Worm (Caenorhabditis elegans) whole organism, L1 larva: ENCODE results near the gene C07D10.6.
"Not testable (repeated sequence)": the region's sequence is repeated elsewhere in the genome, so short reads cannot be mapped to it uniquely, and the experiment has no call there.

Experiments
- C16A3.4 ChIP-seq: fragments of 150-350 bp; optimal IDR thresholded peaks from 2 replicates; lab custom pipeline; 2014; ENCODE audit warnings: missing biosample characterization, missing genetic modification characterization
- F16B12.6 ChIP-seq: fragments of 150-350 bp; optimal IDR thresholded peaks from 2 replicates; lab custom pipeline; 2014; ENCODE audit warnings: missing biosample characterization, missing genetic modification characterization
- Y116A8C.19 ChIP-seq: sonication (generic microtip); optimal IDR thresholded peaks from 2 replicates; lab custom pipeline; 2016; ENCODE audit warnings: missing compliant biosample characterization, missing genetic modification characterization, borderline replicate concordance
- alr-1 ChIP-seq: fragments of 200-800 bp; sonication (Bioruptor generic); optimal IDR thresholded peaks from 2 replicates; lab custom pipeline; 2018; ENCODE audit warnings: borderline replicate concordance, mild to moderate bottlenecking, missing genetic modification characterization, missing compliant biosample characterization
- aly-2 ChIP-seq: fragments of 150-350 bp; optimal IDR thresholded peaks from 2 replicates; lab custom pipeline; 2014; ENCODE audit warnings: missing biosample characterization, missing genetic modification characterization
- ceh-8 ChIP-seq: fragments of 200-800 bp; sonication (Bioruptor generic); optimal IDR thresholded peaks from 2 replicates; lab custom pipeline; 2018; ENCODE audit warnings: mild to moderate bottlenecking, missing genetic modification characterization, moderate library complexity, missing compliant biosample characterization
- ceh-88 ChIP-seq: fragments of 200-800 bp; sonication (Bioruptor generic); IDR thresholded peaks from 2 replicates; pipeline ENCODE4 v1.3.6; 2022; ENCODE audit warnings: missing genetic modification characterization, missing compliant biosample characterization
- ceh-90 ChIP-seq: sonication (generic microtip); optimal IDR thresholded peaks from 2 replicates; lab custom pipeline; 2016; ENCODE audit warnings: missing genetic modification characterization, missing compliant biosample characterization
- ces-1 ChIP-seq: fragments of 150-350 bp; optimal IDR thresholded peaks from 2 replicates; lab custom pipeline; 2014; ENCODE audit warnings: missing biosample characterization, missing genetic modification reagents, missing genetic modification characterization
- dpl-1 ChIP-seq, 3 experiments: fragments of 150-350 bp in 2 of 3; sonication (generic microtip) in 1 of 3; optimal IDR thresholded peaks; 2 replicates each; lab custom pipeline; 2014 to 2017; ENCODE audit warnings: missing biosample characterization in 3 of 3, missing genetic modification characterization in 3 of 3, missing genetic modification reagents in 3 of 3
- efl-1 ChIP-seq, 4 experiments: fragments of 150-350 bp; optimal IDR thresholded peaks in 3 of 4; peaks in 1 of 4; 1 replicate in 1 of 4; 2 replicates in 3 of 4; lab custom pipeline; 2014; ENCODE audit warnings: missing biosample characterization in 2 of 4, missing genetic modification characterization in 2 of 4, missing genetic modification reagents in 2 of 4
- efl-3 ChIP-seq: fragments of 200-800 bp; sonication (Bioruptor generic); optimal IDR thresholded peaks from 2 replicates; lab custom pipeline; 2018; ENCODE audit warnings: mild to moderate bottlenecking, missing genetic modification characterization, missing compliant biosample characterization
- elt-2 ChIP-seq: sonication (generic microtip); optimal IDR thresholded peaks from 2 replicates; lab custom pipeline; 2016; ENCODE audit warnings: missing genetic modification characterization, mild to moderate bottlenecking, inconsistent platforms, missing compliant biosample characterization, missing genetic modification reagents
- fos-1 ChIP-seq: fragments of 150-350 bp; optimal IDR thresholded peaks from 2 replicates; lab custom pipeline; 2014; ENCODE audit warnings: missing biosample characterization, missing genetic modification characterization
- hlh-17 ChIP-seq: fragments of 200-800 bp; sonication (Bioruptor generic); optimal IDR thresholded peaks from 2 replicates; lab custom pipeline; 2018; ENCODE audit warnings: missing genetic modification characterization, mild to moderate bottlenecking, missing compliant biosample characterization, moderate library complexity, borderline replicate concordance
- hlh-4 ChIP-seq: sonication (generic microtip); optimal IDR thresholded peaks from 2 replicates; lab custom pipeline; 2016; ENCODE audit warnings: mild to moderate bottlenecking, missing genetic modification characterization, missing compliant biosample characterization
- isw-1 ChIP-seq: fragments of 200-800 bp; sonication (Bioruptor generic); IDR thresholded peaks from 2 replicates; pipeline ENCODE4 v1.3.6; 2022; ENCODE audit warnings: missing genetic modification characterization, missing compliant biosample characterization
- lin-13 ChIP-seq: fragments of 150-350 bp; optimal IDR thresholded peaks from 2 replicates; lab custom pipeline; 2014; ENCODE audit warnings: missing biosample characterization, missing genetic modification reagents, missing genetic modification characterization
- lin-14 ChIP-seq: fragments of 200-800 bp; sonication (Bioruptor generic); optimal IDR thresholded peaks from 2 replicates; lab custom pipeline; 2018; ENCODE audit warnings: mild to moderate bottlenecking, missing genetic modification characterization, moderate library complexity, missing compliant biosample characterization
- lin-15B ChIP-seq: fragments of 150-350 bp; sonication (generic microtip); optimal IDR thresholded peaks from 3 replicates; lab custom pipeline; 2014; ENCODE audit warnings: missing biosample characterization, missing genetic modification characterization
- lir-3 ChIP-seq: sonication (generic microtip); optimal IDR thresholded peaks from 2 replicates; lab custom pipeline; 2016; ENCODE audit warnings: mild to moderate bottlenecking, missing genetic modification characterization, moderate library complexity, missing compliant biosample characterization; ENCODE audit not compliant: poor library complexity
- mab-9 ChIP-seq: fragments of 200-800 bp; sonication (Bioruptor generic); IDR thresholded peaks from 2 replicates; pipeline ENCODE4 v1.3.6; 2022; ENCODE audit warnings: missing genetic modification reagents, missing genetic modification characterization, missing compliant biosample characterization
- mep-1 ChIP-seq: fragments of 150-350 bp; optimal IDR thresholded peaks from 2 replicates; lab custom pipeline; 2014; ENCODE audit warnings: missing biosample characterization, missing genetic modification characterization
- nhr-11 ChIP-seq: fragments of 150-350 bp; optimal IDR thresholded peaks from 2 replicates; lab custom pipeline; 2014; ENCODE audit warnings: missing biosample characterization, missing genetic modification characterization
- nhr-19 ChIP-seq: fragments of 200-800 bp; sonication (Bioruptor generic); conservative IDR thresholded peaks from 2 replicates; pipeline ENCODE4 v1.3.6; 2022; ENCODE audit warnings: missing genetic modification characterization, missing compliant biosample characterization
- nhr-28 ChIP-seq: fragments of 150-350 bp; optimal IDR thresholded peaks from 2 replicates; lab custom pipeline; 2014; ENCODE audit warnings: missing biosample characterization, missing genetic modification characterization
- nhr-47 ChIP-seq: sonication (generic microtip); optimal IDR thresholded peaks from 2 replicates; lab custom pipeline; 2016; ENCODE audit warnings: mild to moderate bottlenecking, missing genetic modification characterization, moderate library complexity, missing compliant biosample characterization
- nhr-71 ChIP-seq: sonication (generic microtip); optimal IDR thresholded peaks from 2 replicates; lab custom pipeline; 2016; ENCODE audit warnings: mild to moderate bottlenecking, missing genetic modification characterization, moderate library complexity, missing compliant biosample characterization
- nhr-76 ChIP-seq: sonication (generic microtip); optimal IDR thresholded peaks from 2 replicates; lab custom pipeline; 2017; ENCODE audit warnings: missing biosample characterization, missing genetic modification characterization
- nhr-85 ChIP-seq: sonication (generic microtip); peaks from one replicate; lab custom pipeline; 2016; ENCODE audit warnings: missing genetic modification characterization, inconsistent platforms, missing compliant biosample characterization
- nhr-90 ChIP-seq: sonication (generic microtip); optimal IDR thresholded peaks from 2 replicates; lab custom pipeline; 2016; ENCODE audit warnings: mild to moderate bottlenecking, missing genetic modification characterization, missing compliant biosample characterization; ENCODE audit not compliant: poor library complexity
- pag-3 ChIP-seq: sonication (generic microtip); optimal IDR thresholded peaks from 2 replicates; lab custom pipeline; 2017; ENCODE audit warnings: missing genetic modification characterization, mild to moderate bottlenecking, missing compliant biosample characterization, antibody characterized with exemption, borderline replicate concordance; ENCODE audit not compliant: insufficient read depth
- pax-3 ChIP-seq: fragments of 200-800 bp; sonication (Bioruptor generic); optimal IDR thresholded peaks from 2 replicates; lab custom pipeline; 2018; ENCODE audit warnings: mild to moderate bottlenecking, missing genetic modification characterization, moderate library complexity, missing compliant biosample characterization
- pqm-1 ChIP-seq: sonication (generic microtip); optimal IDR thresholded peaks from 3 replicates; lab custom pipeline; 2017; ENCODE audit warnings: missing biosample characterization, missing genetic modification characterization
- rnt-1 ChIP-seq: sonication (generic microtip); optimal IDR thresholded peaks from 2 replicates; lab custom pipeline; 2016; ENCODE audit warnings: mild to moderate bottlenecking, missing genetic modification characterization, moderate library complexity, missing compliant biosample characterization
- snpc-4 ChIP-seq: fragments of 150-350 bp; optimal IDR thresholded peaks from 2 replicates; lab custom pipeline; 2014; ENCODE audit warnings: missing biosample characterization, missing genetic modification characterization
- snu-23 ChIP-seq: sonication (generic microtip); optimal IDR thresholded peaks from 2 replicates; lab custom pipeline; 2016; ENCODE audit warnings: missing genetic modification characterization, missing compliant biosample characterization
- sox-4 ChIP-seq: sonication (generic microtip); optimal IDR thresholded peaks from 2 replicates; lab custom pipeline; 2016; ENCODE audit warnings: missing genetic modification characterization, missing compliant biosample characterization
- sptf-1 ChIP-seq: fragments of 150-350 bp; optimal IDR thresholded peaks from 2 replicates; lab custom pipeline; 2014; ENCODE audit warnings: missing biosample characterization, missing genetic modification characterization
- sup-37 ChIP-seq: fragments of 200-800 bp; sonication (Bioruptor generic); optimal IDR thresholded peaks from 2 replicates; lab custom pipeline; 2018; ENCODE audit warnings: mild to moderate bottlenecking, missing genetic modification characterization, missing compliant biosample characterization
- swsn-7 ChIP-seq: sonication (generic microtip); optimal IDR thresholded peaks from 2 replicates; lab custom pipeline; 2016; ENCODE audit warnings: missing genetic modification characterization, missing compliant biosample characterization
- tlp-1 ChIP-seq: fragments of 150-350 bp; optimal IDR thresholded peaks from 2 replicates; lab custom pipeline; 2014; ENCODE audit warnings: missing biosample characterization, missing genetic modification characterization
- unc-30 ChIP-seq: sonication (generic microtip); optimal IDR thresholded peaks from 2 replicates; lab custom pipeline; 2017; ENCODE audit warnings: missing biosample characterization, missing genetic modification characterization
- unc-98 ChIP-seq: fragments of 200-800 bp; sonication (Bioruptor generic); IDR thresholded peaks from 2 replicates; pipeline ENCODE4 v1.3.6; 2022; ENCODE audit warnings: missing genetic modification characterization, missing compliant biosample characterization
- xbp-1 ChIP-seq: sonication (generic microtip); optimal IDR thresholded peaks from 2 replicates; lab custom pipeline; 2016; ENCODE audit warnings: missing genetic modification characterization, missing compliant biosample characterization
- zag-1 ChIP-seq: fragments of 150-350 bp; optimal IDR thresholded peaks from 2 replicates; lab custom pipeline; 2014; ENCODE audit warnings: missing biosample characterization, missing genetic modification characterization
- zip-4 ChIP-seq: fragments of 200-800 bp; sonication (Bioruptor generic); optimal IDR thresholded peaks from 2 replicates; lab custom pipeline; 2018; ENCODE audit warnings: mild to moderate bottlenecking, missing genetic modification characterization, moderate library complexity, missing compliant biosample characterization
- ztf-11 ChIP-seq, 2 experiments: sonication (generic microtip); optimal IDR thresholded peaks; 2 replicates each; lab custom pipeline; 2016 to 2017; ENCODE audit warnings: missing genetic modification characterization in 2 of 2, missing biosample characterization in 1 of 2, missing compliant biosample characterization in 1 of 2
- ztf-4 ChIP-seq: fragments of 150-350 bp; optimal IDR thresholded peaks from 2 replicates; lab custom pipeline; 2014; ENCODE audit warnings: missing biosample characterization, missing genetic modification characterization

C07D10.6 gene

DNA sequence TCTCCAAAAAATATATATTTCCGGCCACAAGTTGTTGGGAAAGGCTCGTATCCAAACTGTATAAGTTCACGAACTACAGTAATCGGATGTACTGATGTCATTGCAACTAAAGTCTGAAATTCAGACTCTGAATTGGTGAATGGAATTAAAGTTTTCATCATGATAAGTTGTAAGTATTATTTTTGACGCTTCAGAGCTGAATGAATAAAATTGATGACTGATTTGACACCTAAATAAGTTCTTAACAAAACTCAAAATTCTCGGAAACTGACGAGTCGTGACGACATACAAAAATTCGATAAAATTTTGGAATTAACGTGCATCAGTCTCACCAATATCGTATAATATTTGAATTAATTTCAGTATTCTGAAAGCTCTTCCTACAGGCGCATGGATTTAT is 8.9 kb upstream of the C07D10.6 start, which contains the start of gene F43E2.11:
TSS of gene F43E2.11 (minus strand) at position 101 of the 400 bp plus-strand sequence.
- TF ChIP-seq unc-30; hlh-17 (GFP tag; lab: Kevin White, UChicago); Y116A8C.19 (tag; lab: Kevin White, UChicago): not testable (repeated sequence)
- TF ChIP-seq, all 84 proteins: peak for 0; not testable (repeated sequence) for 84

DNA sequence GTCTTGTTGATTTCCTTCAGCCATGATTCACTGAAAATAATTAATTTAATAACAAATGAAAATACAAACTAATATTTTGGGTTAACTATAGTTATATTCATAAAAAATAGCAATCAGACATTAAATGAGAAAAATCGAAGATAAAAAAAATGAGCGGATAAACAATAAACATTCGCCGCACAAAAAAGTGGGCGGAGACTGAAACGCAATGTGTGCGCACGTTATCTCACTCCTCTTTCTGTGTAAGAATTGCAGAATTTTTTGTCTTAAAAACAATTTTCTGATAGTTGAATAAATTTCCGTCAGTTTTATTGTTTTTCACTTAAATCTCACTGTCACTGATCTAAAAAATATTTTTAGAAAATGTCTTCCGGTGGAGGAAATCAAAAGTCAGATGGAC is 5.0 kb upstream of the C07D10.6 start, which contains the start of the genes mtch-1 and rpb-4:
TSS of gene mtch-1 (minus strand) at position 24 of the 400 bp plus-strand sequence.
TSS of gene rpb-4 (plus strand) at position 353 of the 400 bp plus-strand sequence.
- TF ChIP-seq lir-3 (tag; lab: Kevin White, UChicago): peak; percentile 54
- TF ChIP-seq hlh-17 (GFP tag; lab: Kevin White, UChicago): no peak
- TF ChIP-seq dpl-1 (GFP tag; optimal IDR thresholded peaks at IDR 0.05; lab: Kevin White, UChicago): peak in 2 of 3 experiments; percentile 41 to 50
- no peak for TF ChIP-seq fos-1 (tag; lab: Kevin White, UChicago)
- TF ChIP-seq pag-3: no peak
- no peak for TF ChIP-seq sox-4 (tag; lab: Kevin White, UChicago)
- no peak for TF ChIP-seq unc-98 (GFP tag; lab: Robert Waterston, UW)
- TF ChIP-seq ceh-88 (GFP tag; lab: Robert Waterston, UW): no peak
- no peak for TF ChIP-seq pqm-1 (tag; lab: Kevin White, UChicago)
- no peak for TF ChIP-seq sptf-1 (tag; lab: Kevin White, UChicago)
- TF ChIP-seq C16A3.4 (tag; lab: Kevin White, UChicago): peak; percentile 58
- no peak for TF ChIP-seq nhr-76 (tag; lab: Kevin White, UChicago)
- TF ChIP-seq mab-9: no peak
- no peak for TF ChIP-seq hlh-4 (tag; lab: Kevin White, UChicago)
- no peak for TF ChIP-seq zag-1 (tag; lab: Kevin White, UChicago)
- no peak for TF ChIP-seq nhr-11 (tag; lab: Kevin White, UChicago)
- no peak for TF ChIP-seq alr-1 (tag; lab: Kevin White, UChicago)
- TF ChIP-seq swsn-7 (tag; lab: Kevin White, UChicago): peak; percentile 1
- TF ChIP-seq ztf-4 (tag; lab: Kevin White, UChicago): no peak
- TF ChIP-seq nhr-19: no peak
- TF ChIP-seq zip-4: no peak
- peak; percentile 22 for TF ChIP-seq rnt-1 (tag; lab: Kevin White, UChicago)
- no peak for TF ChIP-seq tlp-1 (tag; lab: Kevin White, UChicago)
- no peak for TF ChIP-seq unc-30
- no peak for TF ChIP-seq ztf-11 (tag; optimal IDR thresholded peaks at IDR 0.05; lab: Kevin White, UChicago)
- peak; percentile 10 for TF ChIP-seq nhr-47 (tag; lab: Kevin White, UChicago)
- TF ChIP-seq mep-1 (tag; lab: Kevin White, UChicago): no peak
- no peak for TF ChIP-seq elt-2 (tag; lab: Kevin White, UChicago)
- no peak for TF ChIP-seq lin-15B (tag; lab: Kevin White, UChicago)
- TF ChIP-seq snpc-4 (tag; lab: Kevin White, UChicago): peak; percentile 4
- no peak for TF ChIP-seq lin-13 (GFP tag; lab: Kevin White, UChicago)
- peak; percentile 35 for TF ChIP-seq lin-14 (GFP tag; lab: Kevin White, UChicago)
- TF ChIP-seq F16B12.6 (tag; lab: Kevin White, UChicago): peak; percentile 23
- TF ChIP-seq isw-1 (GFP tag; lab: Robert Waterston, UW): no peak
- peak; percentile 33 for TF ChIP-seq nhr-71 (tag; lab: Kevin White, UChicago)
- peak; percentile 30 to 39 for TF ChIP-seq efl-1 (optimal IDR thresholded peaks at IDR 0.05; lab: Kevin White, UChicago)
- peak; percentile 12 to 14 for TF ChIP-seq efl-1 (GFP tag; optimal IDR thresholded peaks at IDR 0.05 in 1 of 2; lab: Kevin White, UChicago)
- no peak for TF ChIP-seq efl-3 (GFP tag; lab: Kevin White, UChicago)
- no peak for TF ChIP-seq nhr-90 (tag; lab: Kevin White, UChicago)
- TF ChIP-seq nhr-28: no peak
- TF ChIP-seq nhr-85 (tag; lab: Kevin White, UChicago): no peak
- no peak for TF ChIP-seq ces-1 (GFP tag; lab: Kevin White, UChicago)
- no peak for TF ChIP-seq Y116A8C.19 (tag; lab: Kevin White, UChicago)
- TF ChIP-seq aly-2 (tag; lab: Kevin White, UChicago): no peak
- no peak for TF ChIP-seq sup-37
- TF ChIP-seq pax-3 (tag; lab: Kevin White, UChicago): no peak
- TF ChIP-seq ceh-8 (GFP tag; lab: Kevin White, UChicago): no peak
- peak; percentile 29 for TF ChIP-seq xbp-1
- no peak for TF ChIP-seq ceh-90 (tag; lab: Kevin White, UChicago)
- TF ChIP-seq snu-23: peak; percentile 43
